Worm (Caenorhabditis elegans) whole organism, mixed stage, embryonic: Measurements from ENCODE around the gene fis-2.

Experiments
- lsy-2 ChIP-seq: fragments of 150-350 bp; optimal IDR thresholded peaks from 2 replicates; lab custom pipeline; 2014; ENCODE audit warnings: missing biosample characterization, missing genetic modification characterization

fis-2 gene

DNA sequence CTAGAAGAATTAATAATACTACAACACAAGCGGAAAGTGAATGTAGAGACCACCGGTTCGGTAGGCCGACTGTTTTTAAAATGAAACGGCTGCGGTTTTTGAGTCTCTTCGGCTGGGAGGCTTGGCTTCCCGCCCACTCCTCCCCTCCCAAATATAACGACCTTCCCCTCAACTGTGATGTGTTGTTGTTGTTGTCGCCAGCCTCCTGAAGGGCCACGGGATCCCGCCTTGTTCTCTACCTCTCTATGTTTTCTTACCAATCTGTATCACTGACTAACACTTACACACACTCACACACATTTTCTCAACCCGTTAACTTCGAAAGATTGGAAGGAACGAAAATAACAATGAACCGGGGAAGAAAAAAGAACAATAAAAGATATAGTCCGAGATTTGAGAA lies 51.5 kb downstream of the fis-2 start:
- no peak for TF ChIP-seq lsy-2 (tag; lab: Kevin White, UChicago)
- TF ChIP-seq, all 35 proteins: peak for 0
